Fruit fly (Drosophila melanogaster) whole organism, wandering third instar larva: ENCODE results near the gene CG14294.

Source experiments
- Abd-B ChIP-seq: fragments of >200 bp; optimal IDR thresholded peaks from 2 replicates; lab custom pipeline; 2017; ENCODE audit warnings: missing biosample characterization, missing genetic modification characterization
- CG32264 ChIP-seq: fragments of 200-800 bp; sonication (Bioruptor generic); optimal IDR thresholded peaks from 2 replicates; lab custom pipeline; 2016; ENCODE audit warnings: missing biosample characterization, missing genetic modification characterization
- CG9705 ChIP-seq: fragments of 200-800 bp; sonication (Bioruptor generic); optimal IDR thresholded peaks from 2 replicates; lab custom pipeline; 2018; ENCODE audit warnings: missing biosample characterization, mild to moderate bottlenecking, missing genetic modification characterization
- CrebA ChIP-seq: fragments of 200-800 bp; sonication (Bioruptor generic); optimal IDR thresholded peaks from 2 replicates; lab custom pipeline; 2016; ENCODE audit warnings: missing biosample characterization, mild to moderate bottlenecking, missing genetic modification characterization, borderline replicate concordance
- Dfd ChIP-seq: fragments of >200 bp; optimal IDR thresholded peaks from 2 replicates; lab custom pipeline; 2017; ENCODE audit warnings: missing biosample characterization, missing genetic modification characterization
- Dif ChIP-seq: fragments of 200-275, 200-300 bp; sonication (Bioruptor generic); optimal IDR thresholded peaks from 2 replicates; lab custom pipeline; 2018; ENCODE audit warnings: missing biosample characterization, missing genetic modification characterization; ENCODE audit not compliant: partially characterized antibody
- GATAd ChIP-seq: sonication (Bioruptor generic); optimal IDR thresholded peaks from 2 replicates; lab custom pipeline; 2016; ENCODE audit warnings: missing biosample characterization, missing genetic modification characterization
- HLH106 ChIP-seq: fragments of 200-800 bp; optimal IDR thresholded peaks from 3 replicates; lab custom pipeline; 2019; ENCODE audit warnings: missing biosample characterization, mild to moderate bottlenecking, missing genetic modification characterization, moderate library complexity
- Hnf4 ChIP-seq: fragments of 200-800 bp; sonication (Bioruptor generic); optimal IDR thresholded peaks from 2 replicates; lab custom pipeline; 2016; ENCODE audit warnings: missing biosample characterization, mild to moderate bottlenecking, missing genetic modification characterization
- Hr78 ChIP-seq: fragments of >200 bp; optimal IDR thresholded peaks from 2 replicates; lab custom pipeline; 2017; ENCODE audit warnings: missing biosample characterization, missing genetic modification characterization
- Hr83 ChIP-seq: fragments of 200-300 bp; sonication (Bioruptor generic); optimal IDR thresholded peaks from 2 replicates; lab custom pipeline; 2016; ENCODE audit warnings: missing biosample characterization, mild to moderate bottlenecking, missing genetic modification characterization, moderate library complexity; ENCODE audit not compliant: poor library complexity, severe bottlenecking
- Jra ChIP-seq: sonication (Bioruptor generic); optimal IDR thresholded peaks from 2 replicates; lab custom pipeline; 2016; ENCODE audit warnings: missing biosample characterization, missing genetic modification characterization
- Mio ChIP-seq: sonication (Bioruptor generic); optimal IDR thresholded peaks from 2 replicates; lab custom pipeline; 2016; ENCODE audit warnings: missing biosample characterization, missing genetic modification characterization
- Myc ChIP-seq: fragments of >200 bp; optimal IDR thresholded peaks from 2 replicates; lab custom pipeline; 2017
- N ChIP-seq: fragments of >200 bp; optimal IDR thresholded peaks from 2 replicates; lab custom pipeline; 2018; ENCODE audit warnings: missing biosample characterization, missing external identifiers, missing genetic modification characterization
- OdsH ChIP-seq: fragments of 200-800 bp; sonication (Bioruptor generic); optimal IDR thresholded peaks from 2 replicates; lab custom pipeline; 2016; ENCODE audit warnings: missing biosample characterization, mild to moderate bottlenecking, missing genetic modification characterization
- Rel ChIP-seq, 2 experiments: fragments of 200-800 bp; sonication (Bioruptor generic) in 1 of 2; optimal IDR thresholded peaks; 2 replicates in 1 of 2; 3 replicates in 1 of 2; lab custom pipeline; 2016 to 2019; ENCODE audit warnings: mild to moderate bottlenecking in 2 of 2, missing biosample characterization in 2 of 2, missing genetic modification characterization in 2 of 2, moderate library complexity in 1 of 2
- Sp1 ChIP-seq: fragments of 200-800 bp; sonication (Bioruptor generic); optimal IDR thresholded peaks from 3 replicates; lab custom pipeline; 2019; ENCODE audit warnings: missing biosample characterization, mild to moderate bottlenecking, missing genetic modification characterization, moderate library complexity
- Vsx2 ChIP-seq: fragments of 200-300, 225-300 bp; sonication (Bioruptor generic); optimal IDR thresholded peaks from 2 replicates; lab custom pipeline; 2018; ENCODE audit warnings: missing biosample characterization, missing genetic modification characterization; ENCODE audit not compliant: partially characterized antibody
- br ChIP-seq: fragments of 200-800 bp; sonication (Bioruptor generic); optimal IDR thresholded peaks from 2 replicates; lab custom pipeline; 2016; ENCODE audit warnings: missing biosample characterization, missing genetic modification characterization
- brk ChIP-seq: fragments of 200-800 bp; sonication (Bioruptor generic); optimal IDR thresholded peaks from 2 replicates; lab custom pipeline; 2016; ENCODE audit warnings: missing biosample characterization, mild to moderate bottlenecking, missing genetic modification characterization
- dl ChIP-seq, 2 experiments: fragments of 175-275, 200-275 bp in 1 of 2; fragments of 200-275 bp in 1 of 2; sonication (Bioruptor generic); optimal IDR thresholded peaks; lab custom pipeline; 2018; ENCODE audit warnings: mild to moderate bottlenecking in 2 of 2, missing biosample characterization in 2 of 2, missing genetic modification characterization in 2 of 2, moderate library complexity in 2 of 2; ENCODE audit not compliant: partially characterized antibody in 2 of 2, insufficient read depth in 1 of 2
- dmrt93B ChIP-seq: fragments of 200-800 bp; sonication (Bioruptor generic); optimal IDR thresholded peaks from 2 replicates; lab custom pipeline; 2018; ENCODE audit warnings: missing biosample characterization, mild to moderate bottlenecking, missing genetic modification characterization
- dsf ChIP-seq: sonication (Bioruptor generic); optimal IDR thresholded peaks from 2 replicates; lab custom pipeline; 2016; ENCODE audit warnings: missing biosample characterization, missing genetic modification characterization, borderline replicate concordance
- ey ChIP-seq: fragments of 200-800 bp; sonication (Bioruptor generic); optimal IDR thresholded peaks from 2 replicates; lab custom pipeline; 2016; ENCODE audit warnings: missing biosample characterization, missing genetic modification characterization
- foxo ChIP-seq, 2 experiments: fragments of 200-800 bp; sonication (Bioruptor generic); optimal IDR thresholded peaks; 2 replicates in 1 of 2; 3 replicates in 1 of 2; lab custom pipeline; 2016 to 2017; ENCODE audit warnings: missing biosample characterization in 2 of 2, missing genetic modification characterization in 2 of 2
- fru ChIP-seq: fragments of 200-800 bp; sonication (Bioruptor generic); optimal IDR thresholded peaks from 3 replicates; lab custom pipeline; 2016; ENCODE audit warnings: missing biosample characterization, mild to moderate bottlenecking, missing genetic modification characterization
- h ChIP-seq: fragments of 200-800 bp; sonication (Bioruptor generic); optimal IDR thresholded peaks from 3 replicates; lab custom pipeline; 2016; ENCODE audit warnings: missing biosample characterization, mild to moderate bottlenecking, missing genetic modification characterization
- jim ChIP-seq: fragments of 175-275, 200-325 bp; sonication (Bioruptor generic); optimal IDR thresholded peaks from 2 replicates; lab custom pipeline; 2016; ENCODE audit warnings: missing biosample characterization, mild to moderate bottlenecking, missing genetic modification characterization
- lola ChIP-seq: fragments of >200 bp; optimal IDR thresholded peaks from 2 replicates; lab custom pipeline; 2017; ENCODE audit warnings: missing biosample characterization, missing genetic modification characterization
- pan ChIP-seq: fragments of >200 bp; optimal IDR thresholded peaks from 2 replicates; lab custom pipeline; 2017
- psq ChIP-seq: fragments of 200-800 bp; sonication (Bioruptor generic); optimal IDR thresholded peaks from 3 replicates; lab custom pipeline; 2017; ENCODE audit warnings: missing biosample characterization, mild to moderate bottlenecking, missing genetic modification characterization, moderate library complexity
- rgr ChIP-seq: fragments of 200-800 bp; sonication (Bioruptor generic); optimal IDR thresholded peaks from 3 replicates; lab custom pipeline; 2016; ENCODE audit warnings: missing biosample characterization, mild to moderate bottlenecking, missing genetic modification characterization
- sage ChIP-seq: fragments of 200-800 bp; sonication (Bioruptor generic); optimal IDR thresholded peaks from 2 replicates; lab custom pipeline; 2016; ENCODE audit warnings: missing biosample characterization, mild to moderate bottlenecking, missing genetic modification characterization
- sv ChIP-seq: fragments of 200-800 bp; sonication (Bioruptor generic); optimal IDR thresholded peaks from 3 replicates; lab custom pipeline; 2016; ENCODE audit warnings: missing biosample characterization, missing genetic modification characterization
- tai ChIP-seq: sonication (Bioruptor generic); optimal IDR thresholded peaks from 2 replicates; lab custom pipeline; 2016; ENCODE audit warnings: missing biosample characterization, missing genetic modification characterization
- usp ChIP-seq: fragments of >200 bp; optimal IDR thresholded peaks from 2 replicates; lab custom pipeline; 2017; ENCODE audit warnings: missing biosample characterization, missing genetic modification characterization
- woc ChIP-seq: sonication (Bioruptor generic); optimal IDR thresholded peaks from 2 replicates; lab custom pipeline; 2016; ENCODE audit warnings: missing biosample characterization, mild to moderate bottlenecking, missing genetic modification characterization

CG14294 gene

DNA sequence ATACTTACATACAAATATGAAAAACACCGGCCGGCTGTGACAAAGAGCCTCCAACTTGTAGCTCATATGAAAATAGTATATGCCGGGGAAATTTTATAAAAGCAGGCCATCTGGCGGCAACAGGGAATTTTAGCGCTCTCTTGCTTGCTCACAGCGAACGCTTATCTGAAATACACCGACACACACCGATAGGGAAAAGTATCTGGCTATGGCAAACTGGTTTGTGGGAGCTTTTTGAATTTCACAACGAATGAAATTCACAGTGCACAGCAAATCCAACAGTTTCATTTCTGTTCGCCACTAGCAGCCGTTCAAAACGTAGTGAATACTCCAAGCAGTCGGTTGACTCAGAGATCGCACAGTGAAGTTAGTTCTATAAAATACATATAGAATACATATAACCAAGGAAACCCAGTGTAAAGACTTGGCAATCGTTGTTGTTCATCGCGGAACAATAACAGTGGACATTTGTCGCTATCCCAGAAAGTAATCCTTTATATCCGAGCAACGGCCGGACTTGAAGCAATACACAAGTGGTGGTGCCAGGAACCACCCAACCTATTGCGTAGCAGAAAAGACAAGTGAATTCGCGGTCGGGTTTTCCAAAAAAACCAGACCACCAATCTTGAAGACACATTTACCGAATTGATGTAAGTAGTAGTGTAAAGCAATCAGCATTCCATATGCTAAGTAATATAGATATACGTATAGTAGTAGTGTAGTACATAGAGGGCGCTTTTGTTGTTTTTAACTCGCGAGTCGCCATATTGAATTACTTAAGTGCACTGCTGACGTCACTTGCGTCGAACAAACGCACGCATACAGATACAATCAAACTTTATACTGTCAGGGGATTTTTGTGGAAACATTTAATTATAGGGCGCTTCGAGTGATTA is 16.2 kb upstream of the CG14294 start:
- TF ChIP-seq N (GFP tag; lab: Kevin White, UChicago) = no peak
- TF ChIP-seq h (GFP tag; lab: Kevin White, UChicago) = peak; percentile 78
- TF ChIP-seq jim (GFP tag; lab: Kevin White, UChicago) = peak; percentile 43
- peak; percentile 25 for TF ChIP-seq sv (GFP tag; lab: Kevin White, UChicago)
- TF ChIP-seq fru = peak; percentile 70
- peak; percentile 53 for TF ChIP-seq CG32264
- TF ChIP-seq Rel (GFP tag; optimal IDR thresholded peaks at IDR 0.05; lab: Kevin White, UChicago) = no peak
- peak; percentile 91 for TF ChIP-seq Rel (tag; optimal IDR thresholded peaks at IDR 0.05; lab: Kevin White, UChicago)
- TF ChIP-seq Hr78 (GFP tag; lab: Kevin White, UChicago) = no peak
- TF ChIP-seq br = peak; percentile 60
- TF ChIP-seq ey (GFP tag; lab: Kevin White, UChicago) = no peak
- peak; percentile 23 to 43 for TF ChIP-seq foxo (GFP tag; optimal IDR thresholded peaks at IDR 0.05; lab: Kevin White, UChicago)
- no peak for TF ChIP-seq tai
- TF ChIP-seq HLH106 (tag; lab: Kevin White, UChicago) = peak; percentile 20
- no peak for TF ChIP-seq GATAd (GFP tag; lab: Kevin White, UChicago)
- TF ChIP-seq dsf (GFP tag; lab: Kevin White, UChicago) = no peak
- no peak for TF ChIP-seq Myc (lab: Kevin White, UChicago)
- peak; percentile 69 for TF ChIP-seq Sp1 (GFP tag; lab: Kevin White, UChicago)
- peak; percentile 79 for TF ChIP-seq brk (GFP tag; lab: Kevin White, UChicago)
- no peak for TF ChIP-seq dmrt93B (GFP tag; lab: Kevin White, UChicago)
- no peak for TF ChIP-seq usp (GFP tag; lab: Kevin White, UChicago)
- TF ChIP-seq lola (GFP tag; lab: Kevin White, UChicago) = no peak
- peak; percentile 85 for TF ChIP-seq rgr (GFP tag; lab: Kevin White, UChicago)
- no peak for TF ChIP-seq Dfd (GFP tag; lab: Kevin White, UChicago)
- TF ChIP-seq Hr83 (GFP tag; lab: Kevin White, UChicago) = peak; percentile 81
- no peak for TF ChIP-seq woc (GFP tag; lab: Kevin White, UChicago)
- peak; percentile 81 for TF ChIP-seq Dif
- peak; percentile 87 for TF ChIP-seq CrebA
- peak; percentile 25 for TF ChIP-seq psq
- TF ChIP-seq Abd-B (GFP tag; lab: Kevin White, UChicago) = no peak
- peak; percentile 56 to 61 for TF ChIP-seq dl (GFP tag; optimal IDR thresholded peaks at IDR 0.05; lab: Kevin White, UChicago; ENCODE audit: insufficient read depth in 1 of 2, partially characterized antibody in 2 of 2)
- peak; percentile 86 for TF ChIP-seq Vsx2 (GFP tag; lab: Kevin White, UChicago)
- peak; percentile 65 for TF ChIP-seq Hnf4 (GFP tag; lab: Kevin White, UChicago)
- no peak for TF ChIP-seq pan (lab: Kevin White, UChicago)
- peak; percentile 48 for TF ChIP-seq OdsH (GFP tag; lab: Kevin White, UChicago)
- TF ChIP-seq CG9705 (GFP tag; lab: Kevin White, UChicago) = no peak
- TF ChIP-seq Mio (GFP tag; lab: Kevin White, UChicago) = peak; percentile 8
- peak; percentile 43 for TF ChIP-seq sage (GFP tag; lab: Kevin White, UChicago)
- TF ChIP-seq Jra (GFP tag; lab: Kevin White, UChicago) = peak; percentile 84
- TF ChIP-seq, all 38 proteins: peak for 23

DNA sequence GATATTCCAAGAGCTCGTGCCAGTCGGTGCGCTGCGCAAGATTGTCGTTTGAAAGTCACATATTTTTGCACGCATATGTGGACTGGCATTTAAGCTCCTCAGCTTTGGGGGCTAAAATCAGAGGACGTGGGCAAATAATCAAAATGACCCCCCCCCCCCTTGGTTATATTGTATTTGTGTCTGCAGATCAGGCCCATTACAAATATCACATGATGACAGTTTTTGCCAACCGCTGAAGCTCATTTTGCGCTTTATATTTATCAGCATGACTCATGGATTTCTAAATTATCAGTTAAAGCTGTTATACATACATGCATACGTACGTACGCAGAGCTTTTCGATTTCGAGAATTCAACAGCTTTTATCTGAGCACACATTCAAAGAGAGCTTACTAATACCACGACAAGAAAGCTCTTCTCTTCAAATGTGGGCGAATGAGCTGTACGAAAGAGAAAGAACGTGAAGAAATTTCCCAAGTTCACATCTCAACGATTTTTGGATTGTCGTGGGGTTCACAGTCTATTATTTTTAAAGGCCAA is 14.7 kb upstream of the CG14294 start:
- peak in 1 of 2 experiments; percentile 56 for TF ChIP-seq dl (GFP tag; optimal IDR thresholded peaks at IDR 0.05; lab: Kevin White, UChicago; ENCODE audit: insufficient read depth in 1 of 2, partially characterized antibody in 2 of 2)
- TF ChIP-seq fru = peak; percentile 50
- TF ChIP-seq GATAd (GFP tag; lab: Kevin White, UChicago) = no peak
- TF ChIP-seq Rel (GFP tag; optimal IDR thresholded peaks at IDR 0.05; lab: Kevin White, UChicago) = peak; percentile 33
- TF ChIP-seq Rel (tag; optimal IDR thresholded peaks at IDR 0.05; lab: Kevin White, UChicago) = peak; percentile 94
- TF ChIP-seq h (GFP tag; lab: Kevin White, UChicago) = peak; percentile 84
- TF ChIP-seq Hr83 (GFP tag; lab: Kevin White, UChicago) = no peak
- no peak for TF ChIP-seq Abd-B (GFP tag; lab: Kevin White, UChicago)
- no peak for TF ChIP-seq pan (lab: Kevin White, UChicago)
- TF ChIP-seq Vsx2 (GFP tag; lab: Kevin White, UChicago) = no peak
- peak; percentile 43 for TF ChIP-seq Sp1 (GFP tag; lab: Kevin White, UChicago)
- peak; percentile 93 for TF ChIP-seq CrebA
- no peak for TF ChIP-seq Mio (GFP tag; lab: Kevin White, UChicago)
- TF ChIP-seq psq = peak; percentile 5
- no peak for TF ChIP-seq Myc (lab: Kevin White, UChicago)
- no peak for TF ChIP-seq Hnf4 (GFP tag; lab: Kevin White, UChicago)
- no peak for TF ChIP-seq dsf (GFP tag; lab: Kevin White, UChicago)
- TF ChIP-seq dmrt93B (GFP tag; lab: Kevin White, UChicago) = no peak
- TF ChIP-seq sage (GFP tag; lab: Kevin White, UChicago) = peak; percentile 81
- no peak for TF ChIP-seq lola (GFP tag; lab: Kevin White, UChicago)
- peak; percentile 85 for TF ChIP-seq brk (GFP tag; lab: Kevin White, UChicago)
- TF ChIP-seq Dfd (GFP tag; lab: Kevin White, UChicago) = no peak
- TF ChIP-seq CG32264 = no peak
- TF ChIP-seq CG9705 (GFP tag; lab: Kevin White, UChicago) = no peak
- peak; percentile 73 for TF ChIP-seq Jra (GFP tag; lab: Kevin White, UChicago)
- TF ChIP-seq OdsH (GFP tag; lab: Kevin White, UChicago) = peak; percentile 49
- TF ChIP-seq rgr (GFP tag; lab: Kevin White, UChicago) = peak; percentile 38
- peak; percentile 18 for TF ChIP-seq Dif
- no peak for TF ChIP-seq sv (GFP tag; lab: Kevin White, UChicago)
- no peak for TF ChIP-seq woc (GFP tag; lab: Kevin White, UChicago)
- TF ChIP-seq foxo (GFP tag; optimal IDR thresholded peaks at IDR 0.05; lab: Kevin White, UChicago) = peak; percentile 4 to 35
- no peak for TF ChIP-seq tai
- peak; percentile 24 for TF ChIP-seq N (GFP tag; lab: Kevin White, UChicago)
- TF ChIP-seq usp (GFP tag; lab: Kevin White, UChicago) = no peak
- no peak for TF ChIP-seq ey (GFP tag; lab: Kevin White, UChicago)
- peak; percentile 63 for TF ChIP-seq br
